Worm (Caenorhabditis elegans): ENCODE results near the gene T14G8.3.

DNA sequence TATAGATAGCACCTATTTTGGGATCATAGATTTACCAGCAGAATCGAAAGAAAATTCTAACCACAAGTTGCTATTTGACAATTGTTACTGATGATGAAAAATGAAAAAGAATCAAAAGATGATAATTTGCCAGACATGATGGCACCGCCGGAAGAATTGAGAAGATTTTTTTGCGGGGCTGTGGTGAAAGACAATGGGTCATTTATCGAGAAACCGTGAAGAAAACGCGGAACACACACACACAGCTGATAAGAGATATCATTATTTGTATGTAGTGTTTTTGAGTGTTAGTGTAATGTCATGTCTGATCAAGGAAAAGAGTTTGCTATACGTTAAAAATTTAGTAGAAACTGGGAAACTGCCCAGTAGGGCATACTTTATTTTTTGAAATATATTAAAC lies 26.2 kb upstream of the T14G8.3 start:
- TF ChIP-seq nhr-12 (tag; optimal IDR thresholded peaks at IDR 0.05) (no peak), unc-55 (GFP tag; optimal IDR thresholded peaks at IDR 0.05) (no peak), mbf-1 (tag; optimal IDR thresholded peaks at IDR 0.05) (no peak), nhr-10 (tag; optimal IDR thresholded peaks at IDR 0.05) (no peak), elt-1 (tag; optimal IDR thresholded peaks at IDR 0.05) (no peak), unc-62 (GFP tag; optimal IDR thresholded peaks at IDR 0.05) (no peak), gmeb-1 (tag; optimal IDR thresholded peaks at IDR 0.05) (no peak), zag-1 (tag; optimal IDR thresholded peaks at IDR 0.05) (no peak), unc-39 (tag; optimal IDR thresholded peaks at IDR 0.05) (no peak)

All from whole organism, L2 larva.